Fruit fly (Drosophila melanogaster): ENCODE results near the gene TyrR.

Gene TyrR

dm6 chr3R:17701131-17701593 is 61.8 kb downstream of the TyrR start (continued):
- TF ChIP-seq CoRest (tag; optimal IDR thresholded peaks at IDR 0.05) (peak; percentile 11), dpn (GFP tag; optimal IDR thresholded peaks at IDR 0.05) (no peak), CG33557 (GFP tag; optimal IDR thresholded peaks at IDR 0.05) (no peak), nom (GFP tag; optimal IDR thresholded peaks at IDR 0.05) (no peak), maf-S (GFP tag; optimal IDR thresholded peaks at IDR 0.05) (no peak), CG34224 (GFP tag; IDR thresholded peaks at IDR 0.05; ENCODE audit: partially characterized antibody) (peak; percentile 47; the same call in 1 of the 3 replicates), cwo (GFP tag; optimal IDR thresholded peaks at IDR 0.05) (peak; percentile 91), slbo (GFP tag; IDR thresholded peaks at IDR 0.05) (peak; percentile 18; the same call in 1 of the 2 replicates), Dip3 (GFP tag; optimal IDR thresholded peaks at IDR 0.05) (no peak), CG43689 (GFP tag; IDR thresholded peaks at IDR 0.05) (no peak), CG4282 (GFP tag; optimal IDR thresholded peaks at IDR 0.05) (no peak), sc (optimal IDR thresholded peaks at IDR 0.05) (no peak), sc (GFP tag; optimal IDR thresholded peaks at IDR 0.05) (no peak), Scr (GFP tag; IDR thresholded peaks at IDR 0.05; ENCODE audit: partially characterized antibody) (peak; percentile 35; the same call in 1 of the 2 replicates), Jarid2 (GFP tag; optimal IDR thresholded peaks at IDR 0.05) (no peak), gsb-n (tag; optimal IDR thresholded peaks at IDR 0.05) (no peak), pfk (GFP tag; optimal IDR thresholded peaks at IDR 0.05) (peak; percentile 58), Vsx1 (GFP tag; optimal IDR thresholded peaks at IDR 0.05) (no peak), her (GFP tag; optimal IDR thresholded peaks at IDR 0.05) (no peak), CG8290 (GFP tag; optimal IDR thresholded peaks at IDR 0.05) (no peak), CG8290 (tag; optimal IDR thresholded peaks at IDR 0.05) (peak in 1 of 2 experiments; percentile 7), Lpt (GFP tag; optimal IDR thresholded peaks at IDR 0.05) (no peak)

- TF ChIP-seq az2 (GFP tag; optimal IDR thresholded peaks at IDR 0.05): peak; percentile 97
- TF ChIP-seq gce (GFP tag; IDR thresholded peaks at IDR 0.05): peak; percentile 96
- TF ChIP-seq Fer1 (GFP tag; optimal IDR thresholded peaks at IDR 0.05): peak; percentile 100
- TF ChIP-seq eve (GFP tag; optimal IDR thresholded peaks at IDR 0.05): no peak
- peak; percentile 96 for TF ChIP-seq CG4404 (GFP tag; IDR thresholded peaks at IDR 0.05)
- peak; percentile 99 for TF ChIP-seq Meics (GFP tag; optimal IDR thresholded peaks at IDR 0.05)
- TF ChIP-seq bab2 (GFP tag; optimal IDR thresholded peaks at IDR 0.05): peak; percentile 80
- TF ChIP-seq crol (GFP tag; IDR thresholded peaks at IDR 0.05): peak; percentile 99
- TF ChIP-seq sug (tag; optimal IDR thresholded peaks at IDR 0.05): peak; percentile 99
- peak; percentile 99 for TF ChIP-seq Hr3 (GFP tag; optimal IDR thresholded peaks at IDR 0.05)
- no peak for TF ChIP-seq CG15479 (GFP tag; optimal IDR thresholded peaks at IDR 0.05)
- peak; percentile 94 for TF ChIP-seq sim (GFP tag; IDR thresholded peaks at IDR 0.05)
- TF ChIP-seq vnd (GFP tag; IDR thresholded peaks at IDR 0.05; ENCODE audit: partially characterized antibody): no peak
- peak; percentile 84 for TF ChIP-seq jing (GFP tag; optimal IDR thresholded peaks at IDR 0.05)
- TF ChIP-seq Atf3 (GFP tag; optimal IDR thresholded peaks at IDR 0.05): peak; percentile 42
- TF ChIP-seq tin (GFP tag; optimal IDR thresholded peaks at IDR 0.05): peak; percentile 96
- no peak for TF ChIP-seq hb (GFP tag; IDR thresholded peaks at IDR 0.05; ENCODE audit: partially characterized antibody)
- peak; percentile 40 for TF ChIP-seq CG1792 (GFP tag; optimal IDR thresholded peaks at IDR 0.05)
- TF ChIP-seq CG9932 (GFP tag; IDR thresholded peaks at IDR 0.05): peak; percentile 99
- no peak for TF ChIP-seq h (optimal IDR thresholded peaks at IDR 0.05)
- peak; percentile 87 for TF ChIP-seq CG2116 (GFP tag; optimal IDR thresholded peaks at IDR 0.05)
- TF ChIP-seq Camta (GFP tag; optimal IDR thresholded peaks at IDR 0.05): peak; percentile 28
- TF ChIP-seq CG17359 (tag; optimal IDR thresholded peaks at IDR 0.05): peak; percentile 99
- peak in 1 of 3 experiments; percentile 97 for TF ChIP-seq lola (GFP tag; optimal IDR thresholded peaks at IDR 0.05)
- peak; percentile 94 for TF ChIP-seq dmrt11E (tag; optimal IDR thresholded peaks at IDR 0.05)
- peak; percentile 99 for TF ChIP-seq CG4328 (GFP tag; optimal IDR thresholded peaks at IDR 0.05)
- TF ChIP-seq corto (GFP tag; optimal IDR thresholded peaks at IDR 0.05): peak; percentile 95
- peak; percentile 13 for TF ChIP-seq disco-r (GFP tag; optimal IDR thresholded peaks at IDR 0.05)
- no peak for TF ChIP-seq Elba2 (GFP tag; optimal IDR thresholded peaks at IDR 0.05)
Observed at dm6 chr3R:17700488-17701130, 62.4 kb downstream of the TyrR start.

All from whole organism, embryonic.